Worm (Caenorhabditis elegans): ENCODE data around the gene flp-24.

Gene flp-24

DNA sequence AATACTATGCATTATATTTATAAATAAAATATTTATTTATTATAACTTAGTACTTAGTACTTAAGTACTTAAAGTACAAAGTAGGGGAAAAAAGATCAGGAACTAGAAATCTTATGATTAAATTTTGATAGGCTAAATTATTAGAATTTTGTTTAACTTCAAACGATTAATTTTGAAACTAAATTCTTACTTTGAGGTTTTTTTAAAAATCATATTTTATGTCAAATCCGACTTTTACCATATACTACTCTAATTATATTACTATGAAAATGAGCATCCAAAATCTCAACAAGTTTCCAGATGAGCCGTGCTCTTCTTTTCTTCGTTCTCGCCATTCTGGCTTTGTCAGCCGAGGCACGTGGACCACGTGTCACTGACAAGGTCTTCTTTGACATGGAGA is 48.2 kb downstream of the flp-24 start, which contains the start of gene cyn-6:
Gene cyn-6 (plus strand): TSS at position 301 of the 400 bp plus-strand sequence.
- TF ChIP-seq daf-12 (tag; optimal IDR thresholded peaks at IDR 0.05) (no peak), lin-39 (tag; optimal IDR thresholded peaks at IDR 0.05) (no peak)

DNA sequence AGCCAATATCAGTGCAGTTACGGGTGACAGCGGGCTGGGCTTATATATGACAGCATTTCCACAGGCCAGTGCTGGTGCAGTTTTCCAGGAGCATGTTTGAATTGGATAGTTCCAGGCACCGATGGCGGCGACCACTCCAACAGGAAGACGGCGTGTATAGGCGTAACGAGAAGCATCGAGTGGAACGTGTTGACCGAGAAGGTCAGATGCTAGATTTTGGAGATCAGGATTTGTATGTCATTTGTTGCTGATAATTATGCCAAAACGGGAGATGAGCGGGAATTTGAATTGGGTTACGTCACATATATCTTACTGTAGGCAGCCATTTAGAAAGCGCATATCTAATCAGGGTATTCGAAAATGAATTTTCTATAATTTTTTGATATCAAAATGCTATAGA is 50.5 kb downstream of the flp-24 start:
- TF ChIP-seq pqm-1 (tag; optimal IDR thresholded peaks at IDR 0.05) (no peak), elt-1 (tag; optimal IDR thresholded peaks at IDR 0.05) (no peak), nhr-25 (tag; optimal IDR thresholded peaks at IDR 0.05) (no peak), daf-12 (tag; optimal IDR thresholded peaks at IDR 0.05) (no peak), lin-15B (tag; optimal IDR thresholded peaks at IDR 0.05) (no peak), fos-1 (tag; optimal IDR thresholded peaks at IDR 0.05) (no peak)
